Worm (Caenorhabditis elegans): ENCODE measurements around the gene C29F9.12.
"Not testable (repeated sequence)": the region's sequence is repeated elsewhere in the genome, so short reads cannot be mapped to it uniquely, and the experiment has no call there.

C29F9.12 gene

DNA sequence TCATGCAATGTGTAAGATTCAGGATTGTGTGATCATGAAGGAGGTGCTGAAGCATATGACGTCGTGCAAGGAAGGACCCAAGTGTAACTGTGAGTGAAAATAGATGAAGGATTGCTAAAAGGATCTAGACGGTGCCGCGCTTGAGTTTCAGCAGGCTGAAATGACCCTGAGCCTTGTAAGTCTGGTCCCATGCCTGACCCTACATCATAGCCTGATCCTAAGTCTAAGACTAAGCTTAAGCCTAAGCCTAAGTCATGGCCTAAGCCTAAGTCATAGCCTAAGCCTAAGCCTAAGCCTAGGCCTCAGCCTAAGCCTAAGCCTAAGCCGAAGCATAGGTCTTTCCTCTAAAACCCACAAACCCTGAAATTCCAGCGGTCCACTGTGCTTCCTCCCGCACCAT is 4.0 kb downstream of the C29F9.12 start:
- TF ChIP-seq jun-1 (tag; optimal IDR thresholded peaks at IDR 0.05) (no peak), daf-19 (GFP tag; conservative IDR thresholded peaks at IDR 0.05) (no peak), ztf-7 (tag; optimal IDR thresholded peaks at IDR 0.05) (no peak), Y48G9A.11 (GFP tag; IDR thresholded peaks at IDR 0.05) (no peak), aha-1 (tag) (peak; percentile 91), dmd-6 (GFP tag; IDR thresholded peaks at IDR 0.05) (no peak), madf-5 (GFP tag; IDR thresholded peaks at IDR 0.05) (no peak)

DNA sequence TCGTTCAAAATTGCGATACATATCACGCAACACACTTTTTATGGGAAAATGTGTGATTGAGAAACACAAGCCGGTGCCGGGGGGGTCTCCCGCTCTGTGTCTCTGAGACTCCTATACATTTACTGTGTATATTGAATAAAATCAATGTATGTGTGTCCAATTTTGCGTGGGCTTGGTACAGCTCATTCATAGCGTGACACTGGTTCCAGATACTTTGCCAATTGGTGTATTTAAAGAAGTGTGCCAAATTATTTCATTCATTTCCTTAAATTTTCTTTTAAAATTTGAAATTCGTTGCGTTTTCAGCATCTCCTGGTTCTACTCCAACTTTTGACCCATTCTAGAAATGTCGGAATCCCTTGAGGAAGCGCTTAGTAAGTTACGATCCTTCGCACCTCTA is 4.6 kb downstream of the C29F9.12 start, which contains the start of gene C29F9.5:
C29F9.5 (plus strand) TSS at position 301 of the 400 bp plus-strand sequence.
- TF ChIP-seq ceh-20 (GFP tag; IDR thresholded peaks at IDR 0.05): no peak
- TF ChIP-seq egl-43 (GFP tag; IDR thresholded peaks at IDR 0.05): no peak
- peak in 1 of 2 experiments; percentile 59 for TF ChIP-seq unc-62 (GFP tag; optimal IDR thresholded peaks at IDR 0.05 in 1 of 2)
- TF ChIP-seq unc-62 (tag; optimal IDR thresholded peaks at IDR 0.05): no peak
- TF ChIP-seq nhr-28 (tag; optimal IDR thresholded peaks at IDR 0.05): no peak

DNA sequence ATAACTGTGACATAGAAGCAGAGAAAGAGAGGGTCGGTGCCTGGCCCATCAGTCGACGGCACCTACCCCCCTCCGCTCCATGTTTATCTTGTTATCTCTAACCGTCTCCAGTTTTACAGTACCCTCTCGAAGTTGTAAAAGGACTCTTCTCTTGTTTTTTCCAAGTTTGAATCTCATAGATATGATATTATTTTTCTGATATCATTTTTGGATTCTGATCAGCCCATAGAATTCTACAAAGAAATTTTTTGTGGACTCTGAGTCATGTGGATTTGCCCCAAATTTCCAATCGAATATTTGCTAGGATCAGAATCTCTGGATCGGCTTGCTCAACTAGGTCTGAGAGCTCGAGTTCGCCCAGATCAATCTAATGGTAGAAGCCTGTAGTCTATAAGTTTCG is 7.2 kb downstream of the C29F9.12 start, which contains the start of gene C29F9.6:
C29F9.6 (plus strand) TSS at position 301 of the 400 bp plus-strand sequence.
- TF ChIP-seq zip-2 (tag; optimal IDR thresholded peaks at IDR 0.05) (no peak), lin-1 (GFP tag; IDR thresholded peaks at IDR 0.05) (no peak), aly-2 (tag; optimal IDR thresholded peaks at IDR 0.05) (no peak), Y5F2A.4 (GFP tag; optimal IDR thresholded peaks at IDR 0.05) (no peak), Y75B8A.6 (GFP tag; IDR thresholded peaks at IDR 0.05) (no peak), zag-1 (tag; optimal IDR thresholded peaks at IDR 0.05) (no peak), unc-62 (GFP tag; optimal IDR thresholded peaks at IDR 0.05 in 1 of 2) (no peak), unc-62 (tag; optimal IDR thresholded peaks at IDR 0.05) (no peak), nhr-102 (tag; optimal IDR thresholded peaks at IDR 0.05) (no peak), madf-9 (GFP tag; conservative IDR thresholded peaks at IDR 0.05) (no peak), F37D6.2 (tag; optimal IDR thresholded peaks at IDR 0.05) (no peak), spr-3 (GFP tag; optimal IDR thresholded peaks at IDR 0.05) (no peak), lin-15B (tag; optimal IDR thresholded peaks at IDR 0.05) (no peak)

DNA sequence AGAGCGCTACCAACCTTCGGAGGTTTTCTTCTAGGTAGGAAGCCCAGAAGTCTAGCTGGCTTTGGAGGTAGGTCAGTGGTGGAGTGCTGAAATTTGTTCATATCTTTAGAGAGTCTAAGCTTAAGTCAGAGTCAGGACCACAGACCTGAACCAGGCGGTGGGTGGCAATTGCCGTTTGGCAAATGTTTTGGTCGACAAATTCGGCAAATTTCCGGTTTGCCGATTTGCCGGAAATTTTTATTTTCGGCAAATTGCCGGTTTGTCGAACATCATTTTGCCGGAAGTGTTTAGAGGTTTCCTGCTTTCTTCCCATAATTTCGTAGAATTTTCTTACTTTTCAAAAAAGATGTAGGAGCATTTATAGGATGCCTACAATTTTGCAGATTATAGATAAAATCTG is 23.0 kb downstream of the C29F9.12 start, which contains the start of gene C29F9.9:
C29F9.9 (minus strand) TSS at position 101 of the 400 bp plus-strand sequence.
- not testable (repeated sequence) for TF ChIP-seq nhr-76, R02D3.7, ceh-28 (tag; optimal IDR thresholded peaks at IDR 0.05)

DNA sequence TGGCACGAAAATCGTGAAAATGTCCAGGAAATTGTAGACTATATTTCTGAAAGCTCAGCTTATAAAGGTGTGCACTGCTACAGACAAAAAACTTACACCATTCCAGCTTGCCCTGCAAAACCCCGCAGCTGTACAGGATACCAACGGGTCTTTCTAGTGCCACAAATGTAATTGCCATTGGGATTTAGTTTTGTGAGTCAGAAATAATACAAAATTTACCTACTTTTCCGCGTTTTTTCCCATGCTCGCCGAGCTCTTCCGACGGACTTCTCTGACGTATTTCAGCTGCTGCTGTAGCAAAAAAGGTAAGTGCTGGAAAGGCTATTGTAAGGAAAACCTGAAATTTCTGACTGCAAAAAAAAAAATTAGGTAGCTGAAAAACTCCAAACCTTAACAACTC is 24.8 kb downstream of the C29F9.12 start, which contains the start of gene C29F9.8:
C29F9.8 (minus strand) TSS at position 101 of the 400 bp plus-strand sequence.
- TF ChIP-seq ama-1 (optimal IDR thresholded peaks at IDR 0.05); madf-5 (GFP tag; IDR thresholded peaks at IDR 0.05); dmd-8 (GFP tag; IDR thresholded peaks at IDR 0.05): not testable (repeated sequence)

DNA sequence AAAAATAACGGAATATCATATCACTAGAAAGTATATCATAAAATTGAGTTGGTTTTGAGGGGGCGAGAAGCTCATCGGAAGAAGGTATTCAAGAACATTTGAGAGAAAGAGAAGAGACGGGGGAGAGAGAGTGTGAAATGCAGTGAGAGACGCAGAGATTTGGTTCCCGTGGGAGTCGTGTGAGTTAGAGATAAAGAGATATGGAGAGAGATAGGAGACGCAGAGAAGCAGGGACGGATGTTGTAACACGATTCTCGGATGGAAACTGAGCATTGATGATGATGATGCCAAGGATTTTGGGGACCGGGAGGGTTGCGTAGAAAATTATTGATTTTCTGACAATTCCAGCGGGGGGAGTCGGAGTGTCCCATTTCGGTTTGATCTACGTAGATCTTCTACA is 25.6 kb downstream of the C29F9.12 start:
- peak; percentile 51; the same call in 1 of the 2 replicates for TF ChIP-seq hmg-1.1 (GFP tag; IDR thresholded peaks at IDR 0.05)
- TF ChIP-seq nhr-42 (GFP tag; IDR thresholded peaks at IDR 0.05): 0 out of 2 replicates have a peak, but pooled peaks have one; percentile 29
- peak; percentile 10 for TF ChIP-seq gei-8 (GFP tag; optimal IDR thresholded peaks at IDR 0.05)
- TF ChIP-seq snpc-4 (tag; optimal IDR thresholded peaks at IDR 0.05): no peak
- TF ChIP-seq egl-43 (GFP tag; IDR thresholded peaks at IDR 0.05): no peak
- no peak for TF ChIP-seq zfp-2 (tag; optimal IDR thresholded peaks at IDR 0.05)
- TF ChIP-seq mes-2 (tag; optimal IDR thresholded peaks at IDR 0.05; ENCODE audit: poor library complexity, severe bottlenecking): peak; percentile 41
- TF ChIP-seq zip-11 (GFP tag; IDR thresholded peaks at IDR 0.05): no peak
- TF ChIP-seq nhr-11 (tag; optimal IDR thresholded peaks at IDR 0.05): peak; percentile 8
- TF ChIP-seq lsy-2 (tag; optimal IDR thresholded peaks at IDR 0.05): peak in 1 of 2 experiments; percentile 16
- TF ChIP-seq ceh-20 (GFP tag; IDR thresholded peaks at IDR 0.05): no peak
- peak; percentile 40 for TF ChIP-seq hlh-30 (tag; optimal IDR thresholded peaks at IDR 0.05; ENCODE audit: insufficient read depth)
- TF ChIP-seq hlh-11 (tag; optimal IDR thresholded peaks at IDR 0.05): peak; percentile 26
- no peak for TF ChIP-seq ceh-32 (tag; optimal IDR thresholded peaks at IDR 0.05; ENCODE audit: poor library complexity)

All from whole organism, L4 larva.